Worm (Caenorhabditis elegans): ENCODE data around the gene frpr-5.
A peak's percentile ranks its signal among the peaks of the same experiment; 100 is the strongest.

frpr-5 gene

DNA sequence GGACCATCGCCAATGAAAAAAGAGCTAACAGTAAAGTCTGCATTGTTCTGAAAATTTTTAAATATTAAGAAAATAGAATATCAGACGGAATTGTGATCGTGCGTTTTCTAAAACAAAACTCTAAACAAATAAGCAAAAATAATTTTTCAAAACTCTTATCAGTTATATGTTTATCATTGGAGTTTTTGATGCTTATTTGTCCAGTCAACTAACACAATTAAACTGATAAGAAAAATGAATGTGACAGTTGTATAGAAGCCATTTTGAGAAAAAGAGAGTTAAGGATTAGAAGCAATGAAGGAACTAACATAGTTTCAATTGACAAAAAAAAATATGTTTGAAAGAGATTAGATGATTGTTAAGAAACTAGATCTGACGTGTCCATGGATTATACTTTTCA is 5.2 kb downstream of the frpr-5 start, which contains the start of gene ttr-44:
TSS of gene ttr-44 (minus strand) at position 47 of the 400 bp plus-strand sequence.
- TF ChIP-seq C16A3.4 (tag; optimal IDR thresholded peaks at IDR 0.05), result no peak
- peak; percentile 77 for TF ChIP-seq elt-2 (tag; optimal IDR thresholded peaks at IDR 0.05)
- TF ChIP-seq nhr-20 (tag; optimal IDR thresholded peaks at IDR 0.05), result no peak
- TF ChIP-seq egl-27 (tag; optimal IDR thresholded peaks at IDR 0.05), result no peak
- peak in 1 of 2 experiments; percentile 5 for TF ChIP-seq lin-35 (GFP tag; optimal IDR thresholded peaks at IDR 0.05)
- no peak for TF ChIP-seq skn-1 (tag; optimal IDR thresholded peaks at IDR 0.05)
- TF ChIP-seq tlp-1 (tag; optimal IDR thresholded peaks at IDR 0.05), result peak; percentile 34
- TF ChIP-seq pax-3 (tag; optimal IDR thresholded peaks at IDR 0.05), result no peak
- no peak for TF ChIP-seq nhr-85 (tag)

DNA sequence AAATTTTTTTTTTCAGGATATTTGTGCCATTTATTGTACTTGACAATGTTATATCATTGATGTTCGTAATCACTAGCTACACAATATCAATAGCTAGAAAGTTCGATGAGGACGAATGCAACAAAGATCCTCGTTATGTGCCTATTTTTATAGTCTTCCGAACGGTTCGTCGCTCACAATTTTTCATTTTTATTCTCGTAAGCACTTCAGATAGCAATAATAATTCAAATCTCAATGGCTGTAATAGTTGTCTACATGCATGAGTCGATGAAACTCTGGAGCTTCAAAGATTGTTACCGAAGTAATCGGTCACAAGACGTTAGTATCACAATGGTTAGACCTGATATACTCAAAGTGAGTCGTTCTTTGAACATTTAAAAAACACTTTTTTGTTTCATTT is 6.7 kb downstream of the frpr-5 start:
- TF ChIP-seq alr-1 (tag; optimal IDR thresholded peaks at IDR 0.05; ENCODE audit: borderline replicate concordance), result no peak
- TF ChIP-seq lin-35 (GFP tag; optimal IDR thresholded peaks at IDR 0.05), result peak in 1 of 2 experiments; percentile 42
- TF ChIP-seq ama-1 (optimal IDR thresholded peaks at IDR 0.05), result peak; percentile 54
- peak; percentile 45 for TF ChIP-seq elt-2 (tag; optimal IDR thresholded peaks at IDR 0.05)
- TF ChIP-seq pag-3 (tag; optimal IDR thresholded peaks at IDR 0.05; ENCODE audit: borderline replicate concordance, insufficient read depth), result no peak
- TF ChIP-seq egl-13 (tag; optimal IDR thresholded peaks at IDR 0.05), result no peak
- peak; percentile 4 for TF ChIP-seq nhr-90 (tag; optimal IDR thresholded peaks at IDR 0.05; ENCODE audit: poor library complexity)
- no peak for TF ChIP-seq dsc-1 (tag; optimal IDR thresholded peaks at IDR 0.05)
- TF ChIP-seq ceh-8 (GFP tag; optimal IDR thresholded peaks at IDR 0.05), result no peak

DNA sequence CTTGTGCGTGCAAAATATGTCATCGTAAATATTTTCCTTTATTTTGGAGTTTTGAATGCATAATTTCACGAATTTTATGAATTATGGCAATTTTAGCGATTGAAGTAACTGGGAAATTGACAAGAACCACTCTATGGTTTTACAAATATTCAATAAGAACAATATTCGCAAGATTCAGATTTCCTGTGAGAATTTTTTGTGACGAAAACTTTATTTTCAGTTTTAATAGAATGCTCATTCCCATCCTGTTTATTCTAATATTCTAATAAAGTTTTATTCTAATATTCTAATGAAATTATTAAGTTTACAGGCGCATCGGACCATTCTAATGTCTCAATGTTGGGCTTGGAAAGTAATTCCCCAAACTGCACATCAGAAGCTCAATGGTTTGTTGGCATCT is 12.7 kb downstream of the frpr-5 start, which contains the start of gene R11G10.3:
TSS of gene R11G10.3 (plus strand) at position 301 of the 400 bp plus-strand sequence.
- TF ChIP-seq elt-2 (tag; optimal IDR thresholded peaks at IDR 0.05), result no peak
- no peak for TF ChIP-seq aly-2 (tag; optimal IDR thresholded peaks at IDR 0.05)
- no peak for TF ChIP-seq nhr-11 (tag; optimal IDR thresholded peaks at IDR 0.05)
- no peak for TF ChIP-seq sup-37 (GFP tag; optimal IDR thresholded peaks at IDR 0.05)
- no peak for TF ChIP-seq nhr-90 (tag; optimal IDR thresholded peaks at IDR 0.05; ENCODE audit: poor library complexity)
- TF ChIP-seq ztf-4 (tag; optimal IDR thresholded peaks at IDR 0.05), result no peak
- TF ChIP-seq irx-1 (tag; optimal IDR thresholded peaks at IDR 0.05), result no peak
- no peak for TF ChIP-seq unc-98 (GFP tag; IDR thresholded peaks at IDR 0.05)
- TF ChIP-seq ceh-88 (GFP tag; IDR thresholded peaks at IDR 0.05), result no peak
- TF ChIP-seq lin-13 (GFP tag; optimal IDR thresholded peaks at IDR 0.05), result no peak
- TF ChIP-seq tlp-1 (tag; optimal IDR thresholded peaks at IDR 0.05), result no peak
- no peak for TF ChIP-seq mef-2 (tag; optimal IDR thresholded peaks at IDR 0.05)
- no peak for TF ChIP-seq zag-1 (tag; optimal IDR thresholded peaks at IDR 0.05)
- TF ChIP-seq xbp-1 (tag; optimal IDR thresholded peaks at IDR 0.05), result no peak
- TF ChIP-seq nhr-19 (GFP tag; conservative IDR thresholded peaks at IDR 0.05), result no peak
- no peak for TF ChIP-seq ceh-82 (tag; optimal IDR thresholded peaks at IDR 0.05)

DNA sequence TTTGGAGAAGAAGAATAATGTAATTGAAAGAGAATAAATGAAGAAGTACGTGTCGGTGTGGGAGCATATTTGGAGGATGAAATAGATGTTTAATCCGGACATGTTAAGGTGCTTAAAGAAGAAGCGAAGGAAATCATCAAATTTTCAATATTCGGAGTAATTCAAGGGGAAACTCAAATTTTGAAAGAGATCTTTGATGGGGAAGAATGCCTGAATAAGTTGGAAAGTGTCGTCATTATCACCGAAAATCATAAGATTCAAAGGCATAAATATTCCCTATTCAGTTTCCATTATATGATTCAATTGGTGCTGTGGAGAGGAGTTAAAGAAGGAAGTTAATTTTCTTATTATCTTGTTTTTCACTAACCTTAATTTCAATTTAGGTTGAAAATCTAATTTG is 20.8 kb downstream of the frpr-5 start, which contains the start of gene semi-1:
TSS of gene semi-1 (minus strand) at position 101 of the 400 bp plus-strand sequence.
- TF ChIP-seq snpc-4 (tag; optimal IDR thresholded peaks at IDR 0.05) (no peak), nhr-19 (GFP tag; conservative IDR thresholded peaks at IDR 0.05) (no peak), fkh-10 (GFP tag; optimal IDR thresholded peaks at IDR 0.05) (no peak), lin-35 (GFP tag; optimal IDR thresholded peaks at IDR 0.05) (no peak), lin-15B (tag; optimal IDR thresholded peaks at IDR 0.05) (no peak), jun-1 (tag; optimal IDR thresholded peaks at IDR 0.05) (no peak), tlp-1 (tag; optimal IDR thresholded peaks at IDR 0.05) (no peak), mab-9 (GFP tag; IDR thresholded peaks at IDR 0.05) (no peak), nhr-76 (tag; optimal IDR thresholded peaks at IDR 0.05) (no peak), swsn-7 (tag; optimal IDR thresholded peaks at IDR 0.05) (no peak), ces-1 (GFP tag; optimal IDR thresholded peaks at IDR 0.05) (no peak), skn-1 (tag; optimal IDR thresholded peaks at IDR 0.05) (no peak)
